Fruit fly (Drosophila melanogaster): ENCODE measurements around the gene SmB.
A peak's percentile ranks its signal among the peaks of the same experiment; 100 is the strongest.

Gene SmB

DNA sequence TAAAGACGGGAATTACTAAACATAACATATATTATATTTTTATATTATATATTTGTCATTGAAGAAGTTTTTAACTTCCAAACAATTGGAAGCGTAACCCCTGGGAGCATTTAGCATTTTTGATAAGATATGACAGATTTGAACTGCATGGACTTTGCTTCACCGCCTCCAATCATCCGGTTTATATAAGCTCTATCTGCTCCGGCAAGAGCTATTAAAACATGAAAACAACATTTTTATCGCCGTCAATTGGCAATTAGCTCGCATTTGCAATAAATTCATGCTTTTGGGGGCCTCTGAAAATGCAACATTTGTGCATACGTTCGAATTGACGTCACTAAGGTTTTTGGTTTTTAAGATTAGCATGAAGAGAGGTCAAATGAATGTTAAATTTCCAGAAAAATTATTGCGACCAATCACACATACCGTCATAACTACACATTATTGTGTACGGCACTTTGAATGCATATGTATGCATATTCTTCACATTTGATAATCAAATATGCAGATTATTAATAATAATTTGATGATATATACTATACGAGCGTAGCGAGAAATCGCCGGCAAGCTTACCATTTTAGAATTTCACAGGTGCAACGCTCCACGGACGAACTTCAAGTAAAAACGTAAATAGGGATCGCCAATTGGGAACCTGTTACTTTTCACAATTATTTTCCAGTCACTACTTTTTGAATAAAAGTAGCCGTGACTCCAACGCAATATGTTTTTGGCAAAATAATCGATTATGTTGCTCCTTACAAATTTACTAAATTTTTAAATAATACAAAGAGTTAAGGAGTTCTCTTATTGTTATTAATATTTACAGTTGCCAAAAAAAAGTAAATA lies 30.6 kb downstream of the SmB start, which contains the start of gene Mdh1:
Gene Mdh1 (minus strand): TSS at position 691 of the 846 bp plus-strand sequence.
- TF ChIP-seq CG17801 (GFP tag; optimal IDR thresholded peaks at IDR 0.05; ENCODE audit: partially characterized antibody): no peak

DNA sequence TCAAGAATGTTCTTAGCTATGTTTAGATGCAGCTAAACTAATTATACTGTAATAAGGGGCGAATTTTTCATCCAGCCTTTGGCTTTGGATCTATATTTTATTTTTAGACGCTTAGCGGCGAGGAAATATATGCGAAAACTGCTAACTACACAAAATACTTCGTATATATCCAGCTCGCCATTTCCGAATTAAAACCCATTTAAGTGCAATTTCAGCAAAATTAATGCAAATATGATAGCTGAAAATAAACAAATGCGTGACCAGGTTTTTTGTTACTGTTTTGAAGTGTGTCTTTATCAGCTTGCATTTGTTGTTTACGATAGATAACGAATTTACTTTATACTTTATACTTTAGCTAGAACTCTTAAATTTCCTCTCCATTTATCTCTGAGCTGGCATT lies 31.4 kb downstream of the SmB start:
- peak; percentile 8 for TF ChIP-seq CG17801 (GFP tag; optimal IDR thresholded peaks at IDR 0.05; ENCODE audit: partially characterized antibody)

DNA sequence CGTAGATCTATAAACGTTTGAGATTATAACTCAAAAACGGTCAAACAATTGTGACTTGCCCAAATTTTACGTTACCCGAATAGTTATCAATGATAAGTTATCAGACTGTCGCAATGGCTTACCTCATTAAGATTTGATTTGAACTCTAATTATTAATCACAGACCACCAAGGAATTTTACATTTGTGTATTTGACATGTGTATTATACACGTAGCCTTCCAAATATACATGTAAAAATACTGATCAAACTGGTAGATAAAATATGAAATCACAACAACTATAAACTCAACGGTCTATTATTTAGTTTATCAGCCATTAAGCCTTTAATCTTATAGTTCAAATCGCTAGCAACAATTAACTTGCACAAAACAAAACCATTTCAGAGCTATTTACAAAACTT lies 33.0 kb downstream of the SmB start:
- TF ChIP-seq CG17801 (GFP tag; optimal IDR thresholded peaks at IDR 0.05; ENCODE audit: partially characterized antibody): no peak

DNA sequence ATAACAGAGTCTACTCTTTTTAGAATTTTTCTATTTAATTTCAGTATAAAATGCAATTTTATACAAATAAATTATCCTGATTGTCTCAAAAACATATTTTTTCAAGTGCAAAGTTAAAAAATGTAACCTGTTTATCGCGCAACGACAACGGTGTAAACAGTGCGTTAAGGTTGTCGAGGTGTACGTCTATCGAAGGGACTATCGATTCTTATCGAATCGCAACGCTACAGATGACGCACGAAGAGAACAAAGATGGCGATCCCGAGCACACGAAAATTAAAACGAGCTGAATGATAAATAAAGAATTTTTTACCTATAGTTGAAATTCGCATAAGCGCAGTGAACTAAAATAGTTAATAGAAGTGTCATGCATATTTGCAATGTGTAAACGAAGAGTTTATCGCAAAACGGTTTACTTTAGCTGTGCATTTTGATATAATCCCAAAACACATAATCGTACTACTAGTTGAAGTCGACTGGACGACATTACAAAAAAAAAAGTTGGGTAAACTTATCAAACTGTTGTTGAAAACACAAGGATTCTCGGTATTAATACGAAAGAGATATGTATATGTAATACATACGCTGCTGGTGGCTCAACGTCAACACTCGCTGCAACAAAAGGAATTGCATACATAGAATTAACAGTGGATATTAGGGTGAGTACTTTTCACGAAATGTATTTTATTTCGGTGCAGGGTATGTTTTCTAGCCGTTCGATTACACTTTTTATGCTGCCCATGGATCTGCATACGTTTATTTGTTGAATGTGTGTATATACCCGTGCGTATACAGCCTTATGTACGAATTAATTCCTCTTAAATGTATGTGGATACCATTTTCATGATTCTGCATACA lies 38.3 kb downstream of the SmB start, which contains the start of gene da:
Gene da (plus strand): TSS at position 237 of the 858 bp plus-strand sequence.
- TF ChIP-seq CG17801 (GFP tag; optimal IDR thresholded peaks at IDR 0.05; ENCODE audit: partially characterized antibody): peak; percentile 41

DNA sequence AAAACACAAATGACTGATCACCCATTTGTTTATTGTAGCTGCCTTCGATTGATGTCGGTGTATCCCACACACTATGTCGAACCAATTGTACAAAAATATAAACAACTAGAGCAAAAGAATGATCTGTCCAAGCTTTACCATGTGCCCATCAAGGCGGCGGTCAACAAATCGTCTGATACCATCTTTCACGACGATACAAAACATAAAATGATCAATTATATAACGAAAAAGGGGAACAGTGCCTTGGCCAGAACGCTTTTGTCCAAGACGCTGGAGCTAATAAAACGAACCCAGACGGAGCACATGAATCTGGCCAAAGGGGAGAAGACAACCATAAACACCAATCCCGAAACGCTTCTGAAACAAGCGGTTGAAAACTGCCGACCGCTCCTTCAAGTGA lies 39.6 kb downstream of the SmB start:
- TF ChIP-seq CG17801 (GFP tag; optimal IDR thresholded peaks at IDR 0.05; ENCODE audit: partially characterized antibody): no peak

DNA sequence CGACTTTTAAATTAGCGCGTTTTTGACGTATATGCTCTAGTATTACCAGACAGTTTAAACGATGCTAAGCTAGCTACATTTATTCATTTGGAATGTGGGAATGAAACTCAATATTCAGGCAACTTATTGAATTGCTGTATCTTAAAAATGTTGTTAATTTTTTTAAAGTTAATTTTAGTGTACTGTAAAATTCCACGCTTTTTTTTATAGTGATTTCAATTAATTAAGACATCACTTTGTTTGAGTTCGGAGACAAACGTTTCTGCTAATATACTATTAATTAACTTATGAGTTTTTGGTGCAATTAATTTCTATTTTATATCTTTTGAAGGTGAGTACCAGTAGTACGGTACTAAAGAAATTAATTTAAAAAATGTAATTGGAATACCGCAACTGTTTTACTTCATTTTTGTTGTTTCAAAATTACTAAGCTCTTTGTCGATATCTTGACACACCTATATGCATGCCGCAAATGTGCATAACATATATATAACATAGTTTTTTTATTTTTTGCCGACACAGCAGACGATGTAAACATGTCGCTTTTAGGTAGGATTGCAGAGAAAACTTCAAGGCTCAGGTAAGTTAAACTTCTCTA lies 40.1 kb downstream of the SmB start, which contains the start of the genes Cdk1 and mRpS7:
Gene Cdk1 (minus strand): TSS at position 55 of the 598 bp plus-strand sequence.
Gene mRpS7 (plus strand): TSS at position 455 of the 598 bp plus-strand sequence.
- peak; percentile 36 for TF ChIP-seq CG17801 (GFP tag; optimal IDR thresholded peaks at IDR 0.05; ENCODE audit: partially characterized antibody)

DNA sequence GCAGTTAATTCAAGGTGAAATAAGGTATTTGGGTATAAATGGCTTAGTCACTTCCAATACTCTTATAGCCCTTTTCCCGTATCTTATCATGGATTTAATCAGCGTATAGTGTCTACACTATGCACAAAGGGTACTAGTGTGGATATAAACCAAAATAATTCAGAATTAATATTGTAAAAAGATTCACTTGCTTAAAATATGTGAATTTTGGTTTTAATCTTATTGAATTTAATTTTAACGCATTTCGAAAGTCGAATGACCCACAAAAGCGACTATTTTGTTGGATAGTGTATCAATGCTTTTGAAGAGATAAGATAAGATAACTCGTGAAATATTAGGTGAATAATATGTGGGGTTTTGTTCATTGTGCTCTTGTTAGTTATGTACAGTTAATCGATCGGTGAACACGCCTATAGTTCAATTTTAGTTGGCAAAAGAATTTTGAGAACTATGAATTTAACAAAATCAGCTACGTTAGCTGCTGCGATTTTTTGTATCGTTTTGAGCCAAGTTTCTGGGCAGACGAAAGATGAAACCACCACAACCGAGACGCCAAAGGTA lies 44.5 kb downstream of the SmB start, which contains the start of gene CG5096:
Gene CG5096 (plus strand): TSS at position 374 of the 561 bp plus-strand sequence.
- TF ChIP-seq CG17801 (GFP tag; optimal IDR thresholded peaks at IDR 0.05; ENCODE audit: partially characterized antibody): peak; percentile 33

DNA sequence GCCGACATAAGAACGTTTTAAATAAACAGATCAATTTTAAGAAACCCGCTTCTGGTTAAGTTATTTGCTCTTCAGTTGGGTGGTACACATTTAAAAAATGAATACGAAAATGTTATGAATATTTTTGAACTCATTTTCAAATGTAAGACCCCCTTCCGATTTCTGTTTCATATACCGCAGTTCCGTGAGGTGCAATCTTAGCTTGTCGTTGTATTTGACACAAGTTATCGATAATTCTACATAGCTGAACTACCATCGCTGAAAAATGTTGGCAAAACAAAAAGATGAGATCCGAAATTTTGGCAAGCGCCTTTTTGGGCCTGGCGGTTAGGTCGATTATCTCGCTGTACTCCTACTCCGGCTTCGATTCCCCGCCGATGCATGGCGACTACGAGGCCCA lies 46.6 kb downstream of the SmB start, which contains the start of gene gny:
Gene gny (plus strand): TSS at position 239 of the 400 bp plus-strand sequence.
- no peak for TF ChIP-seq CG17801 (GFP tag; optimal IDR thresholded peaks at IDR 0.05; ENCODE audit: partially characterized antibody)

DNA sequence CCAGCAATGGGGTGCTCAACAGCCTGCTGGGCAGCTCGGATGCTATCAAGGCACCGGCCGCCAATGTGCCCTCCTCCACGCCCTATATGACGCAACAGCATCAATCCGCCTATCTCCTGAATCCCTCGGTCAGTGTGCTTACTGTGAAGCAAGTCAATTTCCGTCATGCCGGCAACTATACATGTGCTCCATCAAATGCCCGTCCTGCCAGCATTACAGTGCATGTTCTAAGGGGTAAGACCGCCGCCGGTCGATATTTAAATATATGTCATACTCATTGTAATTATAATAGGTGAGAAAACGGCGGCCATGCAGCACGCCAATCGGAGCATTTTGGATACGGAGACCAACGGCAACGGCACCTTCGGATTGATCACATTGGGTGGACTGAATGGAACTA lies 47.8 kb downstream of the SmB start:
- no peak for TF ChIP-seq CG17801 (GFP tag; optimal IDR thresholded peaks at IDR 0.05; ENCODE audit: partially characterized antibody)

DNA sequence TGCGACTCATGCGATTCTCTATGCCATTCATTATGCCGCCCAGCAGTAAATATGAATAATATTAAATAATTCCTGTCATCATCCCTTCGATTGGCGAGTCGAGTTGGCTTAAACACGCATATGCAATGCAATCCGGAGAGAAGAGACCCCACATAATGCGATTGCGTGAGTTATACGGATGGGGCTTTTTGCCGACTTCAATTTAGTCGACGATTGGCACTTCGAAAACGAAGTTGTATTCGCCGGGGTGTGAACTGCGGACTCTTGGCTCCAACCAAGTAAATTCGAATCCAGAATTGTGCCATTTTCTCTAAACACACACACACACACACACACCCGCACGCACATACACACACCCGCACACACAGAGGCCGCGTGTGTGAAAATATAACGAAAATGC lies 50.2 kb downstream of the SmB start:
- no peak for TF ChIP-seq CG17801 (GFP tag; optimal IDR thresholded peaks at IDR 0.05; ENCODE audit: partially characterized antibody)
